Worm (Caenorhabditis elegans) whole organism, L4 larva: ENCODE measurements around the gene pho-1.
A peak's percentile ranks its signal among the peaks of the same experiment; 100 is the strongest.

Source experiments
- F37D6.2 ChIP-seq: sonication (generic microtip); optimal IDR thresholded peaks from 2 replicates; lab custom pipeline; 2016; ENCODE audit warnings: mild to moderate bottlenecking, missing genetic modification characterization, missing compliant biosample characterization
- T26A8.4 ChIP-seq: fragments of 200-800 bp; sonication (Bioruptor generic); IDR thresholded peaks from 2 replicates; pipeline ENCODE4 v1.3.6; 2022; ENCODE audit warnings: missing genetic modification characterization, missing compliant biosample characterization
- Y5F2A.4 ChIP-seq: fragments of 200-800 bp; sonication (Bioruptor generic); optimal IDR thresholded peaks from 2 replicates; lab custom pipeline; 2018; ENCODE audit warnings: mild to moderate bottlenecking, missing genetic modification characterization, missing compliant biosample characterization
- Y75B8A.6 ChIP-seq: fragments of 200-800 bp; sonication (Bioruptor generic); IDR thresholded peaks from 2 replicates; pipeline ENCODE4 v1.3.6; 2022; ENCODE audit warnings: missing genetic modification reagents, missing genetic modification characterization, missing compliant biosample characterization
- ZK337.2 ChIP-seq: fragments of 200-800 bp; sonication (Bioruptor generic); IDR thresholded peaks from 2 replicates; pipeline ENCODE4 v1.3.6; 2022; ENCODE audit warnings: missing genetic modification reagents, missing genetic modification characterization, missing compliant biosample characterization
- ZK546.5 ChIP-seq, 2 experiments: sonication (generic microtip); optimal IDR thresholded peaks; 2 replicates each; lab custom pipeline; 2017; ENCODE audit warnings: missing biosample characterization in 2 of 2, missing genetic modification characterization in 2 of 2
- ceh-32 ChIP-seq: sonication (generic microtip); optimal IDR thresholded peaks from 2 replicates; lab custom pipeline; 2016; ENCODE audit warnings: mild to moderate bottlenecking, missing genetic modification characterization, missing compliant biosample characterization; ENCODE audit not compliant: poor library complexity
- ces-1 ChIP-seq: fragments of 150-350 bp; sonication (generic microtip); optimal IDR thresholded peaks from 4 replicates; lab custom pipeline; 2014; ENCODE audit warnings: missing biosample characterization, missing genetic modification reagents, missing genetic modification characterization
- daf-16 ChIP-seq, 3 experiments: sonication (generic microtip); optimal IDR thresholded peaks; 2 replicates each; lab custom pipeline; 2016 to 2017; ENCODE audit warnings: missing genetic modification characterization in 3 of 3, missing genetic modification reagents in 3 of 3, mild to moderate bottlenecking in 2 of 3, missing compliant biosample characterization in 2 of 3, missing biosample characterization in 1 of 3, moderate library complexity in 1 of 3
- daf-8 ChIP-seq: fragments of 200-800 bp; sonication (Bioruptor generic); IDR thresholded peaks from 2 replicates; pipeline ENCODE4 v1.3.6; 2022; ENCODE audit warnings: missing genetic modification characterization, missing compliant biosample characterization
- dmd-6 ChIP-seq: fragments of 200-800 bp; sonication (Bioruptor generic); IDR thresholded peaks from 2 replicates; pipeline ENCODE4 v1.3.6; 2022; ENCODE audit warnings: missing genetic modification reagents, missing genetic modification characterization, missing compliant biosample characterization
- dmd-8 ChIP-seq: fragments of 200-800 bp; sonication (Bioruptor generic); IDR thresholded peaks from 2 replicates; pipeline ENCODE4 v1.3.6; 2022; ENCODE audit warnings: missing genetic modification characterization, missing compliant biosample characterization
- dpl-1 ChIP-seq: fragments of 150-350 bp; optimal IDR thresholded peaks from 2 replicates; lab custom pipeline; 2014; ENCODE audit warnings: missing biosample characterization, missing genetic modification reagents, missing genetic modification characterization
- dve-1 ChIP-seq: sonication (generic microtip); optimal IDR thresholded peaks from 2 replicates; lab custom pipeline; 2017; ENCODE audit warnings: antibody characterized with exemption, mild to moderate bottlenecking, missing genetic modification characterization, missing compliant biosample characterization; ENCODE audit not compliant: insufficient read depth
- gei-8 ChIP-seq: fragments of 200-800 bp; sonication (Bioruptor generic); optimal IDR thresholded peaks from 2 replicates; lab custom pipeline; 2018; ENCODE audit warnings: mild to moderate bottlenecking, missing genetic modification characterization, missing compliant biosample characterization
- hlh-11 ChIP-seq: fragments of 200-800 bp; sonication (Bioruptor generic); optimal IDR thresholded peaks from 2 replicates; lab custom pipeline; 2018; ENCODE audit warnings: mild to moderate bottlenecking, missing genetic modification characterization, missing compliant biosample characterization
- lin-1 ChIP-seq: fragments of 200-800 bp; sonication (Bioruptor generic); IDR thresholded peaks from 2 replicates; pipeline ENCODE4 v1.3.6; 2022; ENCODE audit warnings: missing genetic modification reagents, missing genetic modification characterization, missing compliant biosample characterization
- lin-13 ChIP-seq: fragments of 150-350 bp; optimal IDR thresholded peaks from 2 replicates; lab custom pipeline; 2014; ENCODE audit warnings: missing biosample characterization, missing genetic modification reagents, missing genetic modification characterization
- lin-38 ChIP-seq: fragments of 200-800 bp; sonication (Bioruptor generic); IDR thresholded peaks from 2 replicates; pipeline ENCODE4 v1.3.6; 2022; ENCODE audit warnings: missing genetic modification reagents, missing genetic modification characterization, missing compliant biosample characterization
- lin-39 ChIP-seq: fragments of 150-350 bp; optimal IDR thresholded peaks from 2 replicates; lab custom pipeline; 2014; ENCODE audit warnings: missing biosample characterization, missing genetic modification reagents, missing genetic modification characterization
- lsy-2 ChIP-seq, 2 experiments: fragments of 150-350 bp in 1 of 2; sonication (generic microtip) in 1 of 2; optimal IDR thresholded peaks; 2 replicates each; lab custom pipeline; 2014 to 2017; ENCODE audit warnings: missing biosample characterization in 2 of 2, missing genetic modification characterization in 2 of 2
- mdl-1 ChIP-seq, 2 experiments: fragments of 150-350 bp in 1 of 2; sonication (generic microtip) in 1 of 2; optimal IDR thresholded peaks; 2 replicates each; lab custom pipeline; 2014 to 2017; ENCODE audit warnings: missing biosample characterization in 2 of 2, missing genetic modification characterization in 2 of 2
- mdt-29 ChIP-seq: fragments of 200-800 bp; sonication (Bioruptor generic); IDR thresholded peaks from 2 replicates; pipeline ENCODE4 v1.3.6; 2022; ENCODE audit warnings: missing genetic modification reagents, missing genetic modification characterization, missing compliant biosample characterization
- mxl-2 ChIP-seq: fragments of 200-800 bp; sonication (Bioruptor generic); conservative IDR thresholded peaks from 2 replicates; pipeline ENCODE4 v1.3.6; 2022; ENCODE audit warnings: missing genetic modification reagents, missing genetic modification characterization, missing compliant biosample characterization
- mxl-3 ChIP-seq: fragments of 200-800 bp; sonication (Bioruptor generic); optimal IDR thresholded peaks from 2 replicates; lab custom pipeline; 2018; ENCODE audit warnings: mild to moderate bottlenecking, missing genetic modification characterization, missing compliant biosample characterization
- nhr-10 ChIP-seq: fragments of 150-350 bp; optimal IDR thresholded peaks from 2 replicates; lab custom pipeline; 2014; ENCODE audit warnings: missing biosample characterization, missing genetic modification characterization
- nhr-28 ChIP-seq: fragments of 150-350 bp; optimal IDR thresholded peaks from 2 replicates; lab custom pipeline; 2014; ENCODE audit warnings: missing biosample characterization, missing genetic modification characterization
- nhr-42 ChIP-seq: fragments of 200-800 bp; sonication (Bioruptor generic); IDR thresholded peaks from 2 replicates; pipeline ENCODE4 v1.3.6; 2022; ENCODE audit warnings: missing genetic modification characterization, missing compliant biosample characterization
- pha-4 ChIP-seq, 2 experiments: fragments of 150-350 bp in 1 of 2; fragments of 200-800 bp in 1 of 2; sonication (Bioruptor generic) in 1 of 2; IDR thresholded peaks in 1 of 2; optimal IDR thresholded peaks in 1 of 2; 2 replicates each; pipeline versions ENCODE4 v1.3.6 to Lab custom; 2014 to 2022; ENCODE audit warnings: missing genetic modification characterization in 2 of 2, missing genetic modification reagents in 2 of 2, missing biosample characterization in 1 of 2, missing compliant biosample characterization in 1 of 2
- php-3 ChIP-seq: fragments of 200-800 bp; sonication (Bioruptor generic); IDR thresholded peaks from 2 replicates; pipeline ENCODE4 v1.3.6; 2022; ENCODE audit warnings: missing genetic modification reagents, missing genetic modification characterization, missing compliant biosample characterization
- pqm-1 ChIP-seq: sonication (generic microtip); optimal IDR thresholded peaks from 2 replicates; lab custom pipeline; 2017; ENCODE audit warnings: missing biosample characterization, missing genetic modification characterization
- rbr-2 ChIP-seq: sonication (generic microtip); optimal IDR thresholded peaks from 2 replicates; lab custom pipeline; 2016; ENCODE audit warnings: missing genotype, missing genetic modification characterization, missing compliant biosample characterization
- skn-1 ChIP-seq: fragments of 150-350 bp; optimal IDR thresholded peaks from 2 replicates; lab custom pipeline; 2014; ENCODE audit warnings: missing biosample characterization, missing genetic modification characterization
- tag-97 ChIP-seq: fragments of 200-800 bp; sonication (Bioruptor generic); IDR thresholded peaks from 2 replicates; pipeline ENCODE4 v1.3.6; 2022; ENCODE audit warnings: missing genetic modification characterization, missing compliant biosample characterization
- unc-62 ChIP-seq, 3 experiments: fragments of 150-350 bp in 1 of 3; sonication (generic microtip); optimal IDR thresholded peaks in 2 of 3; peaks in 1 of 3; 1 replicate in 1 of 3; 2 replicates in 2 of 3; lab custom pipeline; 2014 to 2017; ENCODE audit warnings: missing biosample characterization in 3 of 3, missing genetic modification characterization in 3 of 3, missing genetic modification reagents in 3 of 3, missing genotype in 1 of 3
- zip-2 ChIP-seq: fragments of 150-350 bp; optimal IDR thresholded peaks from 2 replicates; lab custom pipeline; 2014; ENCODE audit warnings: missing biosample characterization, missing genetic modification characterization
- ztf-11 ChIP-seq: fragments of 150-350 bp; optimal IDR thresholded peaks from 2 replicates; lab custom pipeline; 2014; ENCODE audit warnings: missing biosample characterization, missing genetic modification characterization

The pho-1 gene

ce11 chrII:5235758-5236157 is at the start of gene pho-1:
Gene pho-1, minus strand, starts transcription at chrII:5235846.
- TF ChIP-seq dve-1 (tag; lab: Kevin White, UChicago), result peak; percentile 29
- no peak for TF ChIP-seq lin-13 (GFP tag; lab: Kevin White, UChicago)
- no peak for TF ChIP-seq T26A8.4 (GFP tag; lab: Robert Waterston, UW)
- no peak for TF ChIP-seq gei-8 (GFP tag; lab: Kevin White, UChicago)
- TF ChIP-seq zip-2 (tag; lab: Kevin White, UChicago), result no peak
- TF ChIP-seq rbr-2 (tag; lab: Kevin White, UChicago), result no peak
- no peak for TF ChIP-seq unc-62 (GFP tag; optimal IDR thresholded peaks at IDR 0.05 in 1 of 2; lab: Kevin White, UChicago)
- TF ChIP-seq unc-62 (tag; optimal IDR thresholded peaks at IDR 0.05; lab: Kevin White, UChicago), result no peak
- TF ChIP-seq nhr-42 (GFP tag; lab: Robert Waterston, UW), result no peak
- no peak for TF ChIP-seq dpl-1 (GFP tag; lab: Kevin White, UChicago)
- peak; percentile 67 for TF ChIP-seq nhr-28
- TF ChIP-seq ZK546.5 (tag; optimal IDR thresholded peaks at IDR 0.05; lab: Kevin White, UChicago), result no peak
- TF ChIP-seq mdl-1 (tag; optimal IDR thresholded peaks at IDR 0.05; lab: Kevin White, UChicago), result no peak
- no peak for TF ChIP-seq daf-16 (GFP tag; optimal IDR thresholded peaks at IDR 0.05; lab: Kevin White, UChicago)
- peak; percentile 28 for TF ChIP-seq daf-16 (tag; optimal IDR thresholded peaks at IDR 0.05; lab: Kevin White, UChicago)
- no peak for TF ChIP-seq skn-1 (tag; lab: Kevin White, UChicago)
- TF ChIP-seq dmd-8 (GFP tag; lab: Robert Waterston, UW), result no peak
- TF ChIP-seq pqm-1 (tag; lab: Kevin White, UChicago), result peak; percentile 66
- no peak for TF ChIP-seq tag-97 (GFP tag; lab: Robert Waterston, UW)
- no peak for TF ChIP-seq ztf-11
- no peak for TF ChIP-seq ces-1 (GFP tag; lab: Kevin White, UChicago)
- TF ChIP-seq pha-4 (GFP tag; IDR thresholded peaks at IDR 0.05; lab: Robert Waterston, UW), result no peak
- no peak for TF ChIP-seq pha-4 (tag; optimal IDR thresholded peaks at IDR 0.05; lab: Kevin White, UChicago)
- no peak for TF ChIP-seq mxl-3 (GFP tag; lab: Kevin White, UChicago)
- no peak for TF ChIP-seq lin-39 (tag; lab: Kevin White, UChicago)
- TF ChIP-seq Y75B8A.6 (GFP tag; lab: Robert Waterston, UW), result no peak
- no peak for TF ChIP-seq F37D6.2 (tag; lab: Kevin White, UChicago)
- peak; percentile 23; the same call in 1 of the 2 replicates for TF ChIP-seq php-3 (GFP tag; lab: Robert Waterston, UW)
- TF ChIP-seq mxl-2, result no peak
- no peak for TF ChIP-seq Y5F2A.4 (GFP tag; lab: Kevin White, UChicago)
- peak; percentile 41 for TF ChIP-seq hlh-11 (tag; lab: Kevin White, UChicago)
- TF ChIP-seq lsy-2 (tag; optimal IDR thresholded peaks at IDR 0.05; lab: Kevin White, UChicago), result no peak
- peak; percentile 39; the same call in 1 of the 2 replicates for TF ChIP-seq dmd-6 (GFP tag; lab: Robert Waterston, UW)
- TF ChIP-seq lin-1 (GFP tag; lab: Robert Waterston, UW), result no peak
- no peak for TF ChIP-seq daf-8 (GFP tag; lab: Robert Waterston, UW)
- no peak for TF ChIP-seq lin-38 (GFP tag; lab: Robert Waterston, UW)
- TF ChIP-seq ceh-32, result no peak
- TF ChIP-seq mdt-29 (GFP tag; lab: Robert Waterston, UW), result no peak
- TF ChIP-seq nhr-10, result no peak
- TF ChIP-seq ZK337.2, result no peak

- TF ChIP-seq daf-16 (GFP tag; optimal IDR thresholded peaks at IDR 0.05; lab: Kevin White, UChicago) (no peak), daf-16 (tag; optimal IDR thresholded peaks at IDR 0.05; lab: Kevin White, UChicago) (no peak), unc-62 (GFP tag; optimal IDR thresholded peaks at IDR 0.05 in 1 of 2; lab: Kevin White, UChicago) (peak in 1 of 2 experiments; percentile 20), unc-62 (tag; optimal IDR thresholded peaks at IDR 0.05; lab: Kevin White, UChicago) (no peak)
These were observed 49.4 kb upstream of the pho-1 start, which contains the start of gene gur-5 for ce11 chrII:5285029-5285428. Gene gur-5, plus strand, starts transcription at chrII:5285329.
